Worm (Caenorhabditis elegans): ENCODE measurements around the gene fbxa-107.
A peak's percentile ranks its signal among the peaks of the same experiment; 100 is the strongest.

fbxa-107 gene

DNA sequence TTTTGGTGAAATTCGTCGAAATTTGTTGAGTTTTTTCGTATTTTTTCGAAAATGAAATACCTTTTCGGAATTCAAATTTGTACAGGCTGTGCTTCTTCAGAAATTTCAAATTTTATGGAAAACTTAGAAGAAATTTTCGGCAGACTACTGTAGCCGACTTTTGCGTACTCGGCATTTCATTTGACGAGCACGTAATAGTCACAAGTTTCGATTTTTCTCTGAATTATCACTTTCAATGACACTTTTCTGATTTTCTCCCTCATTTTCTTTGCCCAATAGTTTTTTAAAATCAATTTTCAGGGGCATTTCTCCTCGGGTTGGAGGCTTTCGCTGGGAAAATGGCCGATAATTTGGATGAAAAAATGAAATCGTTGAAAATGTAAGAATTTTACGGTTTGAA lies at the start of gene fbxa-107:
Gene fbxa-107, plus strand, starts transcription at position 301 of the 400 bp plus-strand sequence.
- TF ChIP-seq W03F9.2 (tag; optimal IDR thresholded peaks at IDR 0.05) (no peak), dao-5 (tag; optimal IDR thresholded peaks at IDR 0.05) (no peak), him-1 (tag; optimal IDR thresholded peaks at IDR 0.05) (no peak)

DNA sequence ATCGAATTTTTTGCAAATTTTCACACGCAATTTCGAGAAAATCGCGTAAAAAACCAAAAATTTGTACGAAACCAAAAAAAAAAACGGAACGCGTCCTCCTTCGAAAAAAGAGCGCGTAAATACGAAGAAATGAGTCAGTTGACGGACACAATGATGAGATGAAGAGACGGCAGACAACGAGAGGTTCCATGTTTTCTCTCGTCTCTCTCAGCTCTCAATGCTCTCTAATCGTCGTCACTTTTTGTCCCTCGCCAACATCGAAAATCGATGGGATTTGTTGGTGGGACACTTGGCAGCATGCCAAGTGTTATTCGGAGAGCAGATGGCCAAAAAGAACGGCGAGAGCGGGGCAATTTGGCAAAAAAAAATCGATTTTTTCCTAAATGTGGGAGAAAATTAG lies 44.6 kb upstream of the fbxa-107 start:
- TF ChIP-seq W03F9.2 (tag; optimal IDR thresholded peaks at IDR 0.05) = peak; percentile 6
- peak; percentile 2 for TF ChIP-seq him-1 (tag; optimal IDR thresholded peaks at IDR 0.05)
- TF ChIP-seq dao-5 (tag; optimal IDR thresholded peaks at IDR 0.05) = no peak

DNA sequence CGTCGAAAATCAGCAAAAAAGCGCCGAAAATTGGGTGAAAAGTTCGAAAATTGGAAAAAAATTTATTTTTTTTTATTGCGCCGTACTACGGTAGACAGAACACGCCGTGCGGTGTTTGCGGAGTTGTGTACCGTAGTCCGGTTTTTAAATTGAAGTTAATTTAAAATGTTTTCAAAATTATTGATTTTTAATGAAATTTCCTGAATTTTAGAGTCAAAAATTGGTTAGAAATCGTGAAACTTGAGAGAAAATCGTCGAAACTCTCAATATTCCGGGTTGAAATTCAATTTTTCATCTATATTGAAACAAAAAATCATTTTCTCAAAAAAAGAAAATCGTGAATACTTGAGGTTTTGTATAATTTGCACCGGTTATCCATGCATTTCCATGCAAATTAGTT lies 41.9 kb upstream of the fbxa-107 start, which contains the start of gene nova-1:
Gene nova-1, minus strand, starts transcription at position 101 of the 400 bp plus-strand sequence.
- TF ChIP-seq dao-5 (tag; optimal IDR thresholded peaks at IDR 0.05) (no peak), him-1 (tag; optimal IDR thresholded peaks at IDR 0.05) (no peak), W03F9.2 (tag; optimal IDR thresholded peaks at IDR 0.05) (no peak)

DNA sequence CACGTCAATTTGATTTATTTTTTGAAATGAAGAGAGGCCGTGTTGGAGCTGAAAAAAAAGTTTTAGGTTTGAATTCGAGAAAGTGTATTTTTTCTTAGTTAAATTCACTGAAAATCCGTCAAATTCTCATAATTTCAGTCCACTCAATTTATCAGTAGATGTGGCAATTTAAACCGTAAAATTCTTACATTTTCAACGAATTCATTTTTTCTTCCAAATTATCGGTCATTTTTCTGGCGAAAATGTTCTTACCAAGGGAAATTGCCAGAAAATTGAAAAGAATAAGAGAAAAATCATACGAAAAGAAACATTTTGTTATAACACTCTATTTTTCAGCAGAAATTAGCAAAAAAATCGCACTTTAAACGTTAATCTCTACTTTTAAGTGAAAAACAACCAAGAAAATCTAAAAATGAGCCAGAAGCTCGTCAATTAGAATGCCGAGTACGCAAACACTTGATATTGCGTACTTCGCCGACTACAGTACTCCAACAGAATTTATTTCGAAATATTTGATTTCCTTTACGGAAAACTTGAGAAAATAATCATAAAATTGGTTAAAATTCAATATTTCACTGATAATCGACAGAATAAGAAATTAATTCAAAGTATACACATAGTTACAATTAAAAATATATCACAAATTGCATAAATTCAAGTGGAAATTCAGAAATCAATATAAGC lies 38.4 kb upstream of the fbxa-107 start, which contains the start of gene fbxa-106:
Gene fbxa-106, minus strand, starts transcription at position 51 of the 684 bp plus-strand sequence.
- TF ChIP-seq W03F9.2 (tag; optimal IDR thresholded peaks at IDR 0.05) = no peak
- TF ChIP-seq him-1 (tag; optimal IDR thresholded peaks at IDR 0.05) = no peak
- no peak for TF ChIP-seq dao-5 (tag; optimal IDR thresholded peaks at IDR 0.05)

DNA sequence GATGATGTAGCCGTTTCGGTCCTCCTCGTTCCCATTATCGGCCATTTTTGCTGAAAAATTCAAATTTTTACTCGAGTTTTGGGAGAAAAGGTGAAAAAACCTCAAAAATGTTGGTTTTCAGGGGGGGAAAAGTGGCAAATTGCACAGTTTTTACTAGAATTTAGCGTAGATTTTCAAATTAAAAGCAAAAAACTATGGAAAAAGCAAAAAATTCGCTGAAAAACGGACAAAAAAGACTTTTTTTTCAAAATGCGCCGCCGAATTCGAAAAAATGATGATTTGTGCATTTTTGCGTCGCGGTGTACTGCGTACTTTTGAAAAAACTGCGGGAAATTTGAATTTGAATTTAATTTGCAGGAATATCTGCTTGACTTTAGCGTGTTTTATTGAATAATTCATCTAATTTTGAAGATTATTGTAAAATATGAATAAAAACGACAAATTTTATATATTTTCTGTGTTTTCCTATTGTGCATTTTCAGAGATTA lies 37.5 kb upstream of the fbxa-107 start, which contains the start of gene Y59A8B.12:
Gene Y59A8B.12, minus strand, starts transcription at position 51 of the 488 bp plus-strand sequence.
- no peak for TF ChIP-seq W03F9.2 (tag; optimal IDR thresholded peaks at IDR 0.05)
- no peak for TF ChIP-seq dao-5 (tag; optimal IDR thresholded peaks at IDR 0.05)

DNA sequence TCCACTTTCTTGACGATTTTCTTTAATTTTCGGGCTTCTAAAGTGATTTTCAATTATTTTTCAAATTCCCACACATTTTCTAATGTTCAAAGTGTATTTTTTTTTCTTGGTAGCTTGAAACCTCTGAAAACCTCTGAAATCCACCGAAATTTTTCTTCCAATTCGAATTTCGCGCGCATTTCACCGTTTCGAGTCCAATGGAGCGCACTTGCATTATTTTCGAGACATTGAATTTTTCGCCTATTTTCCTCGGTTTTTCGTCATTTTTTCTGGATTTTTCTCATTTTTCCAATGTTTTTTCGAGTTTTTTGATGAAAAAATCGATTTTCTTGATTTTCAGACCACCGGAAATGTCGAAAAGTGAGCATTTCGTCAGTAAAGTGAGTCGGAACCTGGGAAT lies 37.0 kb upstream of the fbxa-107 start, which contains the start of gene slr-2:
Gene slr-2, plus strand, starts transcription at position 341 of the 400 bp plus-strand sequence.
- TF ChIP-seq him-1 (tag; optimal IDR thresholded peaks at IDR 0.05) = no peak
- no peak for TF ChIP-seq W03F9.2 (tag; optimal IDR thresholded peaks at IDR 0.05)
- no peak for TF ChIP-seq dao-5 (tag; optimal IDR thresholded peaks at IDR 0.05)

DNA sequence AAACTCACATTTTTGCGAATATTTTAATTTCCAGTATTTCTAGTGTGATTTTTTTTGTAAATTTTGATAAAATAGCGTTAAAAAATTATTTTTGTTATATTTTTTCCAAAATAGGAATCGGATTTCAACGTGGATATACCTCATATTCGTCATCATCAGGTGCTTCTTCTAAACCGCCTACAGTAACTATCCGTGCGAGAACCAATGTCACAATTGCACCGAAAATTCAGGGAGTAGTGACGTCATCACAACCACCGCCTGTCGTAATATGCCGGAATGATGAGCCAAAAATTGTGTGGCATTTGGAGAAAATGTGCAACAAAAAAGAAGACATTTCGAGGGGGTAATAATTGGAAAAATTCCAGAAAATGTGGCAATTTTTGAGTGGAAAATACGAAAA lies 32.5 kb upstream of the fbxa-107 start:
- TF ChIP-seq dao-5 (tag; optimal IDR thresholded peaks at IDR 0.05) (no peak), him-1 (tag; optimal IDR thresholded peaks at IDR 0.05) (no peak), W03F9.2 (tag; optimal IDR thresholded peaks at IDR 0.05) (no peak)

DNA sequence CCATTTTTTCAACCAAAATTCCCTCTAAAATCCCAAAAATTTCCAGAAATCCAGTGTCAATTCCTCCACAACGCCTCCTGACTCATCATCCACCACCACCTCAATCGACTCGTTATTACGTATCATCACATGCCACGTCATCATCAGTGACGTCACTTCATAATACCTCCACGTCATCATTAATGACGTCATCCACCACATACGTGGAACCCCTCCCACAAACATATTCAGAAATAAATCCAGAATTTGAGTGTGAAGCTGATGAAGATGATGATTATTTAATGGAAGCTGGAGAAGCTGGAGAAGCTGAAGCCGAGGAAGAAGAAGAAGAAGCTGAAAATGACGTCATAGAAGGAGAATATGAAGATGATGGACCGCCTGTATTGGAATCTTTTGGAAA lies 29.8 kb upstream of the fbxa-107 start:
- TF ChIP-seq him-1 (tag; optimal IDR thresholded peaks at IDR 0.05) (no peak), dao-5 (tag; optimal IDR thresholded peaks at IDR 0.05) (no peak), W03F9.2 (tag; optimal IDR thresholded peaks at IDR 0.05) (no peak)

DNA sequence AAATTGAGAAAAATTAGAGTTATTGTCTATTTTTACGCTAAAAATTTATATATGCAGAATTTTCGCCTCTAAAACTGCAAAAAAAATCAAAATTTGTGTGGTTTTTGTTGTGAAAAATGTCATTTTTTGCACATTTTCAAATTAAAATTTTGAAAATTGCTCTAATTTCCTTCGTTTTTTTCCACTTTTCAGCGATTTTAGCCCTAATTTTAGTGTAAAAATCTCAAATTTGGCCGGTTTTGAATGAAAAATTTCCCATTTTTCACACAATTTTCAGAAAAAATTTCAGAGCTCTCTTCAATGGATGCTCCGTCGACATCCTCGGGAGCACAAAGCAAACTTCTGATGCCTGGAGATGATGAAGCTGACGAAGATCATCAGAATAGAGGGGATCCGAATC lies 25.4 kb upstream of the fbxa-107 start, which contains the start of gene par-4:
Gene par-4, plus strand, starts transcription at position 301 of the 400 bp plus-strand sequence.
- no peak for TF ChIP-seq him-1 (tag; optimal IDR thresholded peaks at IDR 0.05)

DNA sequence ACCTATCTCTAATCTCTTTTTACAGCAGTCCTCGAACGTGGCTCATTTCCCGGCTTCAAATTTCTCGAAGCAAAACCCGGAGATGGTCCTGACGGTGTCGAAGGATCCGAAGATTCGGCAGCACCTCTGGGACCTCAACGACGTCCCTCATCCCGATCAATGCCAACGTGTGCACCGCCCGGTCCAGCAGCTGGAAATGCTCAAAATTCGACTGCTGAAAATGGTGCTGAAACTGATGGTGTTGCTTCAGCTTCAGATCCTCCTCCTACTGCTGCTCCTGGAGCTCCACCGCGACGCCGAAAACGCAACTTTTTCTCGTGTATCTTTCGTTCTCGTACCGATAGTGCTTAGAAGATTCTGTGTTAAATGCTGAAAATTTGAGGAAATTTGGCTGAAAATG lies 17.7 kb upstream of the fbxa-107 start:
- TF ChIP-seq W03F9.2 (tag; optimal IDR thresholded peaks at IDR 0.05) (no peak), him-1 (tag; optimal IDR thresholded peaks at IDR 0.05) (no peak), dao-5 (tag; optimal IDR thresholded peaks at IDR 0.05) (no peak)

DNA sequence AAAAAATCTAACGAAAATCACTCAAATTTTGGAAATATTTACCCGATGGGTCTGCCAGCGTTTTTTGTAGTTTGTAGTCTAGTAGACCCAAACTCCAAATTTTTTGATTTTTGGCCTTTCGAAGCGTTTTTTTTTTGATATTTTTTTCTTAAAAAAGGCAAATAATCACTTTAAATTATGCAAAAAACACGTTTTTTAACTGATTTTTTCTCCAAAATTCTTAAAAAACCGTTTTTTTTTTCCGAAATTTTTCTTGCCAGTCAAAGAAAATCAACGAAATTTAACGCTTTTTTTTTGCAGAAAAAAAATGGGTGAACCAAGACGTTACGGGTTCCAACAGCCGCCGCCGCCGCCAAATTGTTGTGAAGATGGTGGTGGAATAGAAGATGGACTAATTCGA lies 15.8 kb upstream of the fbxa-107 start, which contains the start of gene Y37H2A.1:
Gene Y37H2A.1, plus strand, starts transcription at position 301 of the 400 bp plus-strand sequence.
- TF ChIP-seq W03F9.2 (tag; optimal IDR thresholded peaks at IDR 0.05) (no peak), him-1 (tag; optimal IDR thresholded peaks at IDR 0.05) (no peak), dao-5 (tag; optimal IDR thresholded peaks at IDR 0.05) (no peak)

DNA sequence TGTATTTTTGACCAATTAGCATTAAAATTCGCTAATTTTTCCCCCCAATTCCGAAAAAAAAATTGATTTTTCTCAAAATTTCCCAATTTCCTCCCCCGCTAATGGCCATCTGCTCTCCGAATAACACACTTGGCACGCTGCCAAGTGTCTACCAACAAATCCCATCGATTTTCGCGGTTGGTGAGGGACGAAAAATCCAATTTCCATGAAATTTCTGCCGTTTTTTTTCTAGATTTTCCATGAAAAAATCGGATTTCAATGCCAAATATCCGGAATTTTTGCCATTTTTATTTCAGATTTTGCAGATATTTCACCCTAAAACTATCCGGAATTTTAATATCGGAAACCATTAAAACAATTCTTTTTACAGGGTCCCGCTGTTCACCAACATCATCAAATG lies 14.3 kb upstream of the fbxa-107 start:
- TF ChIP-seq W03F9.2 (tag; optimal IDR thresholded peaks at IDR 0.05) = no peak
- no peak for TF ChIP-seq dao-5 (tag; optimal IDR thresholded peaks at IDR 0.05)
- TF ChIP-seq him-1 (tag; optimal IDR thresholded peaks at IDR 0.05) = no peak

DNA sequence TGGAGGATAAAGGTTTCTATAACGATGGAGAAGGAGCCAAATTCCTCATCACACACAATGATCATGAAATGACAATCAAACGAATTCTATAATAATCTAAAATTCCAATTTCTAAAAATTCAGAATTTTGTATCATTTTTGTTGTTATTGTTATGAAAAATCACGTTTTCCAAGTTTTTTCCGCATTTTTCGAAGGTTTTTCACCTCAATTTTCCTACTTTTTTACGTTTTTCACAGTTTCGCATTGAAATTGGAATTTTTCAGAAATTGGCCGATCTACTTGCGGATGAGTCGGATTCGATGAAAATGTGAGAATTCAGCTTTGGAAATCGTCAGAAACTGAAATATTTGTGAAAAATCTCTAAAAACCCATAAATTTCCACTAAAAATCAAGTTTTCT lies 1.3 kb downstream of the fbxa-107 start, which contains the start of gene fbxa-210:
Gene fbxa-210, plus strand, starts transcription at position 301 of the 400 bp plus-strand sequence.
- TF ChIP-seq W03F9.2 (tag; optimal IDR thresholded peaks at IDR 0.05) (no peak), him-1 (tag; optimal IDR thresholded peaks at IDR 0.05) (no peak), dao-5 (tag; optimal IDR thresholded peaks at IDR 0.05) (no peak)

DNA sequence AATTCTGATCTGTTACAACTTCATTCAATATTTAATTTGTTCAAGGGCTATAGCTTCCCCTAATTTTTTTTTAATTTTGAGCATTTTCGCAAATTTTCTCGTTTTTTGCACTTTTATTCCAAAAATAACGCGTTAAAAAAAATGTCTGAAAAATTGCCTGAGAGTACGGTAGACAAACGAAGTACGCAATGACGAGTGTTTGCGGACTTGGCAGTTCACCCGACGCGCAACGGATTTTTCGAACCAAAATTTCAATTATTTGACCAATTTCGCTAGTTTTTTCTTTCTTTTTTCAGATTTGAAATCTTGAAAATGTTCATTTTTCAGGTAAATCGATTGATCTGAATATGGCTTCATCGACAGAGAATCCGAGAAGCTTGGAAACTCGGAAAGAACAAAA lies 3.5 kb downstream of the fbxa-107 start, which contains the start of gene fbxa-211:
Gene fbxa-211, plus strand, starts transcription at position 328 of the 400 bp plus-strand sequence.
- TF ChIP-seq him-1 (tag; optimal IDR thresholded peaks at IDR 0.05) = no peak
- no peak for TF ChIP-seq W03F9.2 (tag; optimal IDR thresholded peaks at IDR 0.05)
- TF ChIP-seq dao-5 (tag; optimal IDR thresholded peaks at IDR 0.05) = no peak
